Worm (Caenorhabditis elegans) whole organism, L4 larva: ENCODE measurements around the gene lias-1.

Experiments
- F37D6.2 ChIP-seq: sonication (generic microtip); optimal IDR thresholded peaks from 2 replicates; lab custom pipeline; 2016; ENCODE audit warnings: mild to moderate bottlenecking, missing genetic modification characterization, missing compliant biosample characterization
- R02D3.7 ChIP-seq: fragments of 150-350 bp; sonication (generic microtip); optimal IDR thresholded peaks from 3 replicates; lab custom pipeline; 2014; ENCODE audit warnings: missing biosample characterization, missing genetic modification characterization
- Y105C5A.15 ChIP-seq: fragments of 200-800 bp; sonication (Bioruptor generic); IDR thresholded peaks from 2 replicates; pipeline ENCODE4 v1.3.6; 2022; ENCODE audit warnings: missing genetic modification characterization, missing compliant biosample characterization
- Y48G9A.11 ChIP-seq: fragments of 200-800 bp; sonication (Bioruptor generic); IDR thresholded peaks from 2 replicates; pipeline ENCODE4 v1.3.6; 2022; ENCODE audit warnings: missing genetic modification reagents, missing genetic modification characterization, missing compliant biosample characterization
- Y5F2A.4 ChIP-seq: fragments of 200-800 bp; sonication (Bioruptor generic); optimal IDR thresholded peaks from 2 replicates; lab custom pipeline; 2018; ENCODE audit warnings: mild to moderate bottlenecking, missing genetic modification characterization, missing compliant biosample characterization
- Y75B8A.6 ChIP-seq: fragments of 200-800 bp; sonication (Bioruptor generic); IDR thresholded peaks from 2 replicates; pipeline ENCODE4 v1.3.6; 2022; ENCODE audit warnings: missing genetic modification reagents, missing genetic modification characterization, missing compliant biosample characterization
- ama-1 ChIP-seq: fragments of 150-350 bp; optimal IDR thresholded peaks from 2 replicates; lab custom pipeline; 2014; ENCODE audit warnings: inconsistent platforms, mixed read lengths
- ceh-28 ChIP-seq: fragments of 150-350 bp; optimal IDR thresholded peaks from 2 replicates; lab custom pipeline; 2014; ENCODE audit warnings: missing biosample characterization, missing genetic modification reagents, missing genetic modification characterization
- ceh-44 ChIP-seq: fragments of 200-800 bp; sonication (Bioruptor generic); IDR thresholded peaks from 2 replicates; pipeline ENCODE4 v1.3.6; 2022; ENCODE audit warnings: missing genetic modification reagents, missing genetic modification characterization, missing compliant biosample characterization
- ces-1 ChIP-seq: fragments of 150-350 bp; sonication (generic microtip); optimal IDR thresholded peaks from 4 replicates; lab custom pipeline; 2014; ENCODE audit warnings: missing biosample characterization, missing genetic modification reagents, missing genetic modification characterization
- cey-2 ChIP-seq: sonication (generic microtip); optimal IDR thresholded peaks from 3 replicates; lab custom pipeline; 2017; ENCODE audit warnings: missing genetic modification characterization, mild to moderate bottlenecking, missing compliant biosample characterization, antibody characterized with exemption, borderline replicate concordance; ENCODE audit not compliant: insufficient read depth
- daf-19 ChIP-seq: fragments of 200-800 bp; sonication (Bioruptor generic); conservative IDR thresholded peaks from 2 replicates; pipeline ENCODE4 v1.3.6; 2022; ENCODE audit warnings: missing genetic modification characterization, missing compliant biosample characterization
- daf-8 ChIP-seq: fragments of 200-800 bp; sonication (Bioruptor generic); IDR thresholded peaks from 2 replicates; pipeline ENCODE4 v1.3.6; 2022; ENCODE audit warnings: missing genetic modification characterization, missing compliant biosample characterization
- dmd-6 ChIP-seq: fragments of 200-800 bp; sonication (Bioruptor generic); IDR thresholded peaks from 2 replicates; pipeline ENCODE4 v1.3.6; 2022; ENCODE audit warnings: missing genetic modification reagents, missing genetic modification characterization, missing compliant biosample characterization
- dpl-1 ChIP-seq: fragments of 150-350 bp; optimal IDR thresholded peaks from 2 replicates; lab custom pipeline; 2014; ENCODE audit warnings: missing biosample characterization, missing genetic modification reagents, missing genetic modification characterization
- fos-1 ChIP-seq: fragments of 150-350 bp; optimal IDR thresholded peaks from 2 replicates; lab custom pipeline; 2014; ENCODE audit warnings: missing biosample characterization, missing genetic modification characterization
- gei-8 ChIP-seq: fragments of 200-800 bp; sonication (Bioruptor generic); optimal IDR thresholded peaks from 2 replicates; lab custom pipeline; 2018; ENCODE audit warnings: mild to moderate bottlenecking, missing genetic modification characterization, missing compliant biosample characterization
- hif-1 ChIP-seq, 2 experiments: sonication (generic microtip); optimal IDR thresholded peaks; 2 replicates each; lab custom pipeline; 2016 to 2017; ENCODE audit warnings: missing compliant biosample characterization in 2 of 2, missing genetic modification characterization in 2 of 2, missing genetic modification reagents in 2 of 2, missing genotype in 2 of 2, mild to moderate bottlenecking in 1 of 2
- lin-1 ChIP-seq: fragments of 200-800 bp; sonication (Bioruptor generic); IDR thresholded peaks from 2 replicates; pipeline ENCODE4 v1.3.6; 2022; ENCODE audit warnings: missing genetic modification reagents, missing genetic modification characterization, missing compliant biosample characterization
- lin-15B ChIP-seq: fragments of 150-350 bp; sonication (generic microtip); optimal IDR thresholded peaks from 3 replicates; lab custom pipeline; 2014; ENCODE audit warnings: missing biosample characterization, missing genetic modification characterization
- lin-29 ChIP-seq: fragments of 200-800 bp; sonication (Bioruptor generic); IDR thresholded peaks from 2 replicates; pipeline ENCODE4 v1.3.6; 2022; ENCODE audit warnings: missing genetic modification reagents, missing genetic modification characterization, missing compliant biosample characterization
- lin-38 ChIP-seq: fragments of 200-800 bp; sonication (Bioruptor generic); IDR thresholded peaks from 2 replicates; pipeline ENCODE4 v1.3.6; 2022; ENCODE audit warnings: missing genetic modification reagents, missing genetic modification characterization, missing compliant biosample characterization
- madf-9 ChIP-seq: fragments of 200-800 bp; sonication (Bioruptor generic); conservative IDR thresholded peaks from 2 replicates; pipeline ENCODE4 v1.3.6; 2022; ENCODE audit warnings: missing genetic modification reagents, missing genetic modification characterization, missing compliant biosample characterization
- mdl-1 ChIP-seq, 2 experiments: fragments of 150-350 bp in 1 of 2; sonication (generic microtip) in 1 of 2; optimal IDR thresholded peaks; 2 replicates each; lab custom pipeline; 2014 to 2017; ENCODE audit warnings: missing biosample characterization in 2 of 2, missing genetic modification characterization in 2 of 2
- mes-2 ChIP-seq: sonication (generic microtip); optimal IDR thresholded peaks from 2 replicates; lab custom pipeline; 2016; ENCODE audit warnings: missing genotype, mild to moderate bottlenecking, missing genetic modification characterization, missing compliant biosample characterization; ENCODE audit not compliant: poor library complexity, severe bottlenecking
- mxl-3 ChIP-seq: fragments of 200-800 bp; sonication (Bioruptor generic); optimal IDR thresholded peaks from 2 replicates; lab custom pipeline; 2018; ENCODE audit warnings: mild to moderate bottlenecking, missing genetic modification characterization, missing compliant biosample characterization
- nhr-102 ChIP-seq: sonication (generic microtip); optimal IDR thresholded peaks from 2 replicates; lab custom pipeline; 2016; ENCODE audit warnings: mild to moderate bottlenecking, missing genetic modification characterization, moderate library complexity, missing compliant biosample characterization
- nhr-11 ChIP-seq: fragments of 150-350 bp; optimal IDR thresholded peaks from 2 replicates; lab custom pipeline; 2014; ENCODE audit warnings: missing biosample characterization, missing genetic modification characterization
- nhr-111 ChIP-seq: fragments of 200-800 bp; sonication (Bioruptor generic); optimal IDR thresholded peaks from 2 replicates; lab custom pipeline; 2018; ENCODE audit warnings: mild to moderate bottlenecking, missing genetic modification characterization, missing compliant biosample characterization
- nhr-237 ChIP-seq: sonication (generic microtip); optimal IDR thresholded peaks from 2 replicates; lab custom pipeline; 2017; ENCODE audit warnings: missing biosample characterization, missing genetic modification characterization
- nhr-48 ChIP-seq: sonication (generic microtip); optimal IDR thresholded peaks from 2 replicates; lab custom pipeline; 2016; ENCODE audit warnings: mild to moderate bottlenecking, missing genetic modification characterization, missing compliant biosample characterization
- nhr-6 ChIP-seq: fragments of 150-350 bp; optimal IDR thresholded peaks from 2 replicates; lab custom pipeline; 2014; ENCODE audit warnings: missing biosample characterization, missing genetic modification characterization
- nhr-76 ChIP-seq: fragments of 150-350 bp; optimal IDR thresholded peaks from 2 replicates; lab custom pipeline; 2014; ENCODE audit warnings: missing biosample characterization, missing genetic modification characterization
- nhr-77 ChIP-seq: fragments of 150-350 bp; optimal IDR thresholded peaks from 2 replicates; lab custom pipeline; 2014; ENCODE audit warnings: missing biosample characterization, missing genetic modification characterization
- pha-4 ChIP-seq, 2 experiments: fragments of 150-350 bp in 1 of 2; fragments of 200-800 bp in 1 of 2; sonication (Bioruptor generic) in 1 of 2; IDR thresholded peaks in 1 of 2; optimal IDR thresholded peaks in 1 of 2; 2 replicates each; pipeline versions ENCODE4 v1.3.6 to Lab custom; 2014 to 2022; ENCODE audit warnings: missing genetic modification characterization in 2 of 2, missing genetic modification reagents in 2 of 2, missing biosample characterization in 1 of 2, missing compliant biosample characterization in 1 of 2
- rbr-2 ChIP-seq: sonication (generic microtip); optimal IDR thresholded peaks from 2 replicates; lab custom pipeline; 2016; ENCODE audit warnings: missing genotype, missing genetic modification characterization, missing compliant biosample characterization
- set-16 ChIP-seq: fragments of 200-800 bp; sonication (Bioruptor generic); IDR thresholded peaks from 2 replicates; pipeline ENCODE4 v1.3.6; 2022; ENCODE audit warnings: missing genetic modification reagents, missing genetic modification characterization, missing compliant biosample characterization
- snpc-4 ChIP-seq: fragments of 150-350 bp; optimal IDR thresholded peaks from 2 replicates; lab custom pipeline; 2014; ENCODE audit warnings: missing biosample characterization, missing genetic modification characterization
- spr-3 ChIP-seq: fragments of 200-800 bp; sonication (Bioruptor generic); optimal IDR thresholded peaks from 2 replicates; lab custom pipeline; 2018; ENCODE audit warnings: mild to moderate bottlenecking, missing genetic modification characterization, missing compliant biosample characterization
- tag-97 ChIP-seq: fragments of 200-800 bp; sonication (Bioruptor generic); IDR thresholded peaks from 2 replicates; pipeline ENCODE4 v1.3.6; 2022; ENCODE audit warnings: missing genetic modification characterization, missing compliant biosample characterization
- tra-1 ChIP-seq: fragments of 200-800 bp; sonication (Bioruptor generic); IDR thresholded peaks from 2 replicates; pipeline ENCODE4 v1.3.6; 2022; ENCODE audit warnings: missing genetic modification reagents, missing genetic modification characterization, missing compliant biosample characterization
- unc-39 ChIP-seq: sonication (generic microtip); optimal IDR thresholded peaks from 2 replicates; lab custom pipeline; 2017; ENCODE audit warnings: missing biosample characterization, missing genetic modification characterization
- unc-62 ChIP-seq, 3 experiments: fragments of 150-350 bp in 1 of 3; sonication (generic microtip); optimal IDR thresholded peaks in 2 of 3; peaks in 1 of 3; 1 replicate in 1 of 3; 2 replicates in 2 of 3; lab custom pipeline; 2014 to 2017; ENCODE audit warnings: missing biosample characterization in 3 of 3, missing genetic modification characterization in 3 of 3, missing genetic modification reagents in 3 of 3, missing genotype in 1 of 3
- zag-1 ChIP-seq: fragments of 150-350 bp; optimal IDR thresholded peaks from 2 replicates; lab custom pipeline; 2014; ENCODE audit warnings: missing biosample characterization, missing genetic modification characterization
- zfp-2 ChIP-seq: sonication (generic microtip); optimal IDR thresholded peaks from 2 replicates; lab custom pipeline; 2016; ENCODE audit warnings: mild to moderate bottlenecking, missing genetic modification characterization, missing compliant biosample characterization
- ztf-7 ChIP-seq: fragments of 150-350 bp; optimal IDR thresholded peaks from 2 replicates; lab custom pipeline; 2014; ENCODE audit warnings: missing biosample characterization, missing genetic modification characterization

Gene lias-1

DNA sequence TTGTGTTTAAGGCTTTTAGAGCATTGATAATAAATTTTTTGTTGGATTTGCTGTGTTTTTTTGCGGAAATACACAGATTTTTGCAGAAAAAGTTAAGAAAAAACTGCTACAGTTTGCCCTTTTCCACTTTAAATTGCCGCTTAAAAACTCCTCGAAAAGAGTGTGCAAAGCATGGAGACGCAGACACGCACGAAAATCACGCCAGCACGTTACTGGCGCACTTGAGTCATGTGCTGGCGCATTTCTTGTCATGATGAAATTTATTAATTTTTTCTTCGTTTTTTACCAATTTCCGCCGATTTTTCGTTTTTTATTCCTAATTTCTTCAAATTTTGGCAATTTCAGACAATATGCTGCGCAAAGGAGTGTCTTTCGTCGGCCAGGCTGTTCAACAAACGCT, 44.8 kb downstream of the lias-1 start, which contains the start of gene C34C12.8 (continued):
- peak; percentile 34 for TF ChIP-seq nhr-76 (tag; lab: Kevin White, UChicago)
- TF ChIP-seq daf-8 (GFP tag; lab: Robert Waterston, UW), result no peak
- peak; percentile 92 for TF ChIP-seq F37D6.2 (tag; lab: Kevin White, UChicago)
- no peak for TF ChIP-seq R02D3.7 (tag; lab: Kevin White, UChicago)
- TF ChIP-seq snpc-4, result no peak
- no peak for TF ChIP-seq mxl-3 (GFP tag; lab: Kevin White, UChicago)
- peak; percentile 97 for TF ChIP-seq dpl-1 (GFP tag; lab: Kevin White, UChicago)
- peak; percentile 98 for TF ChIP-seq lin-38 (GFP tag; lab: Robert Waterston, UW)
- TF ChIP-seq nhr-6 (tag; lab: Kevin White, UChicago), result peak; percentile 94
- TF ChIP-seq hif-1 (tag; optimal IDR thresholded peaks at IDR 0.05; lab: Kevin White, UChicago), result peak; percentile 28 to 67
- TF ChIP-seq Y5F2A.4 (GFP tag; lab: Kevin White, UChicago), result peak; percentile 71
- TF ChIP-seq pha-4 (GFP tag; IDR thresholded peaks at IDR 0.05; lab: Robert Waterston, UW), result peak; percentile 93
- TF ChIP-seq pha-4 (tag; optimal IDR thresholded peaks at IDR 0.05; lab: Kevin White, UChicago), result peak; percentile 40
- TF ChIP-seq rbr-2 (tag; lab: Kevin White, UChicago), result peak; percentile 91
- peak; percentile 55 for TF ChIP-seq zfp-2 (tag; lab: Kevin White, UChicago)
- peak; percentile 86 for TF ChIP-seq lin-1 (GFP tag; lab: Robert Waterston, UW)
- peak; percentile 87 for TF ChIP-seq ama-1
- no peak for TF ChIP-seq Y75B8A.6 (GFP tag; lab: Robert Waterston, UW)
- TF ChIP-seq unc-62 (GFP tag; optimal IDR thresholded peaks at IDR 0.05 in 1 of 2; lab: Kevin White, UChicago), result peak in 1 of 2 experiments; percentile 98
- TF ChIP-seq unc-62 (tag; optimal IDR thresholded peaks at IDR 0.05; lab: Kevin White, UChicago), result no peak
- peak; percentile 76 for TF ChIP-seq zag-1 (tag; lab: Kevin White, UChicago)
- no peak for TF ChIP-seq mdl-1 (tag; optimal IDR thresholded peaks at IDR 0.05; lab: Kevin White, UChicago)

ce11 chrIII:3456226-3456625, 48.7 kb downstream of the lias-1 start:
- TF ChIP-seq mes-2 (tag; lab: Kevin White, UChicago) (peak; percentile 98), daf-19 (GFP tag; lab: Robert Waterston, UW) (no peak), lin-29 (peak; percentile 99), pha-4 (GFP tag; IDR thresholded peaks at IDR 0.05; lab: Robert Waterston, UW) (peak; percentile 96), pha-4 (tag; optimal IDR thresholded peaks at IDR 0.05; lab: Kevin White, UChicago) (peak; percentile 15), set-16 (GFP tag; lab: Robert Waterston, UW) (0 out of 2 replicates have a peak, but pooled peaks have one; percentile 7), nhr-6 (tag; lab: Kevin White, UChicago) (peak; percentile 96), F37D6.2 (tag; lab: Kevin White, UChicago) (peak; percentile 95), lin-38 (GFP tag; lab: Robert Waterston, UW) (peak; percentile 100), tag-97 (GFP tag; lab: Robert Waterston, UW) (no peak), fos-1 (tag; lab: Kevin White, UChicago) (peak; percentile 52), zag-1 (tag; lab: Kevin White, UChicago) (peak; percentile 26), ces-1 (GFP tag; lab: Kevin White, UChicago) (peak; percentile 84), nhr-111 (no peak), tra-1 (GFP tag; lab: Robert Waterston, UW) (peak; percentile 95), unc-39 (no peak), ztf-7 (tag; lab: Kevin White, UChicago) (peak; percentile 74), Y48G9A.11 (GFP tag; lab: Robert Waterston, UW) (peak; percentile 83), madf-9 (GFP tag; lab: Robert Waterston, UW) (peak; percentile 98), spr-3 (GFP tag; lab: Kevin White, UChicago) (peak; percentile 87), nhr-11 (peak; percentile 97), cey-2 (tag; lab: Kevin White, UChicago) (no peak), nhr-102 (tag; lab: Kevin White, UChicago) (peak; percentile 97), nhr-48 (tag; lab: Kevin White, UChicago) (peak; percentile 89), nhr-237 (tag; lab: Kevin White, UChicago) (peak; percentile 73), lin-1 (GFP tag; lab: Robert Waterston, UW) (peak; percentile 91), ceh-28 (no peak), Y105C5A.15 (no peak), gei-8 (GFP tag; lab: Kevin White, UChicago) (peak; percentile 15), unc-62 (GFP tag; optimal IDR thresholded peaks at IDR 0.05 in 1 of 2; lab: Kevin White, UChicago) (peak in 1 of 2 experiments; percentile 99), unc-62 (tag; optimal IDR thresholded peaks at IDR 0.05; lab: Kevin White, UChicago) (no peak), lin-15B (tag; lab: Kevin White, UChicago) (peak; percentile 92), Y5F2A.4 (GFP tag; lab: Kevin White, UChicago) (peak; percentile 61), nhr-77 (tag; lab: Kevin White, UChicago) (peak; percentile 99), dmd-6 (GFP tag; lab: Robert Waterston, UW) (peak; percentile 98), ceh-44 (GFP tag; lab: Robert Waterston, UW) (peak; percentile 53; the same call in 1 of the 2 replicates)
